Worm (Caenorhabditis elegans): ENCODE measurements around the gene sec-10.

- TF ChIP-seq tbp1 (GFP tag; optimal IDR thresholded peaks at IDR 0.05) (no peak), nfya-2 (GFP tag; IDR thresholded peaks at IDR 0.05) (no peak), K11D2.4 (GFP tag; IDR thresholded peaks at IDR 0.05) (no peak), ama-1 (optimal IDR thresholded peaks at IDR 0.05) (no peak), ama-1 (GFP tag; optimal IDR thresholded peaks at IDR 0.05) (no peak), unc-130 (GFP tag; optimal IDR thresholded peaks at IDR 0.05) (no peak), nhr-27 (tag; optimal IDR thresholded peaks at IDR 0.05) (no peak), F57C9.4 (tag; optimal IDR thresholded peaks at IDR 0.05) (no peak), nhr-90 (tag; optimal IDR thresholded peaks at IDR 0.05) (no peak), gei-17 (GFP tag; optimal IDR thresholded peaks at IDR 0.05) (no peak), madf-3 (GFP tag; IDR thresholded peaks at IDR 0.05) (no peak), attf-6 (GFP tag; IDR thresholded peaks at IDR 0.05) (no peak), dpl-1 (GFP tag; optimal IDR thresholded peaks at IDR 0.05) (no peak), F10E7.11 (tag; optimal IDR thresholded peaks at IDR 0.05) (no peak), nhr-80 (tag; optimal IDR thresholded peaks at IDR 0.05) (no peak)
These were observed 26.3 kb upstream of the sec-10 start, which contains the start of gene C33H5.1 for ce11 chrIV:7808583-7808982.

Measured in whole organism, young adult.